Worm (Caenorhabditis elegans): Measurements from ENCODE around the gene pot-2.

DNA sequence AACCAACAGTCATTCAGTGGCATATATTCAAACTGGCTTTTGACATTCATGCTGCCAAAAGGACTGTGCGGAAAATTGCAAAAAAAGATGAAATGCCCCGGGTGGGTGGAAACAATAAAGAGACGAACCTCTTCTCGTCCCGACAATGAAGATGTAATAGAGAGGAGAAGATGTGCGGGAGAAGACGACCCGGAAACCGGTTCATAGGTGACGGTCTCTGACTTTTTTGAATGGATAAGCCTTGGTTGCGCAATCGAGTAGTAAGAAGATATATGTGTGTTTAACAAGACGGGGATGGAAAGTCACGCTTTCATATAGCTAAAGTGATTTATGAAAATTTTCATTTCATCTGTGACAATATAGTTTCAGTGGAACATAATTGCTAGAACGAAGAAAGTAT lies 43.2 kb upstream of the pot-2 start:
- TF ChIP-seq aha-1 (tag) (no peak), fkh-10 (GFP tag; optimal IDR thresholded peaks at IDR 0.05) (no peak), dmd-8 (GFP tag; IDR thresholded peaks at IDR 0.05) (no peak), lin-38 (GFP tag; IDR thresholded peaks at IDR 0.05) (no peak)
